Fruit fly (Drosophila melanogaster): ENCODE measurements around the gene CG17712.
A peak's percentile ranks its signal among the peaks of the same experiment; 100 is the strongest.

Gene CG17712

dm6 chr2L:1729607-1730011, 22.3 kb downstream of the CG17712 start, which contains the start of the genes Eno and CG31937 (continued):
- TF ChIP-seq CG17359 (tag; optimal IDR thresholded peaks at IDR 0.05) = no peak
- TF ChIP-seq Adf1 (GFP tag; IDR thresholded peaks at IDR 0.05) = 0 out of 2 replicates have a peak, but pooled peaks have one; percentile 39
- no peak for TF ChIP-seq CG10431 (GFP tag; optimal IDR thresholded peaks at IDR 0.05)
- peak; percentile 42 for TF ChIP-seq gcm (GFP tag; optimal IDR thresholded peaks at IDR 0.05)
- TF ChIP-seq Hey (tag; optimal IDR thresholded peaks at IDR 0.05) = no peak
- TF ChIP-seq H2.0 (GFP tag; IDR thresholded peaks at IDR 0.05) = peak; percentile 16; the same call in 1 of the 2 replicates
- no peak for TF ChIP-seq CG5245 (GFP tag; optimal IDR thresholded peaks at IDR 0.05)
- TF ChIP-seq CG11560 (tag; IDR thresholded peaks at IDR 0.05) = no peak
- no peak for TF ChIP-seq CG30431 (GFP tag; optimal IDR thresholded peaks at IDR 0.05)
- TF ChIP-seq trh (GFP tag; optimal IDR thresholded peaks at IDR 0.05) = no peak
- TF ChIP-seq gfzf (GFP tag; optimal IDR thresholded peaks at IDR 0.05) = peak; percentile 15
- no peak for TF ChIP-seq sim (GFP tag; IDR thresholded peaks at IDR 0.05)
- no peak for TF ChIP-seq CG11696 (GFP tag; IDR thresholded peaks at IDR 0.05)
- TF ChIP-seq Hr51 (GFP tag; optimal IDR thresholded peaks at IDR 0.05) = peak in 1 of 2 experiments; percentile 28
- 0 out of 2 replicates have a peak, but pooled peaks have one; percentile 20 for TF ChIP-seq CG11085 (GFP tag; IDR thresholded peaks at IDR 0.05)
- TF ChIP-seq danr (GFP tag; IDR thresholded peaks at IDR 0.05) = no peak
- peak; percentile 49 for TF ChIP-seq CG9609 (GFP tag; optimal IDR thresholded peaks at IDR 0.05)
- TF ChIP-seq Vsx1 (GFP tag; optimal IDR thresholded peaks at IDR 0.05) = no peak
- TF ChIP-seq CG12071 (GFP tag; optimal IDR thresholded peaks at IDR 0.05) = no peak
- TF ChIP-seq eyg (GFP tag; optimal IDR thresholded peaks at IDR 0.05) = peak; percentile 11
- peak; percentile 43 for TF ChIP-seq CG12104 (GFP tag; optimal IDR thresholded peaks at IDR 0.05)
- peak; percentile 60 for TF ChIP-seq CG12659 (GFP tag; optimal IDR thresholded peaks at IDR 0.05)
- TF ChIP-seq insv (GFP tag; optimal IDR thresholded peaks at IDR 0.05) = no peak
- peak; percentile 52 for TF ChIP-seq CG15514 (GFP tag; optimal IDR thresholded peaks at IDR 0.05)
- no peak for TF ChIP-seq CG14050 (GFP tag; IDR thresholded peaks at IDR 0.05)
- peak; percentile 21 for TF ChIP-seq exex (tag; optimal IDR thresholded peaks at IDR 0.05)
- peak; percentile 70 for TF ChIP-seq gem (tag; optimal IDR thresholded peaks at IDR 0.05)
- TF ChIP-seq MTF-1 (GFP tag; optimal IDR thresholded peaks at IDR 0.05; ENCODE audit: borderline replicate concordance) = no peak
- TF ChIP-seq CG9437 (GFP tag; optimal IDR thresholded peaks at IDR 0.05) = peak; percentile 98
- peak; percentile 3 for TF ChIP-seq Side (GFP tag; optimal IDR thresholded peaks at IDR 0.05)
- peak; percentile 27 for TF ChIP-seq vfl (GFP tag; optimal IDR thresholded peaks at IDR 0.05)
- TF ChIP-seq CG3163 (GFP tag; optimal IDR thresholded peaks at IDR 0.05) = no peak
- peak; percentile 72 for TF ChIP-seq al (GFP tag; IDR thresholded peaks at IDR 0.05)
- TF ChIP-seq tna (GFP tag; IDR thresholded peaks at IDR 0.05; ENCODE audit: partially characterized antibody) = no peak
- TF ChIP-seq CG7928 (GFP tag; optimal IDR thresholded peaks at IDR 0.05) = peak; percentile 89
- peak; percentile 26; the same call in 1 of the 2 replicates for TF ChIP-seq klu (GFP tag; IDR thresholded peaks at IDR 0.05)
- TF ChIP-seq jing (GFP tag; optimal IDR thresholded peaks at IDR 0.05) = no peak
- TF ChIP-seq Doc2 (GFP tag; IDR thresholded peaks at IDR 0.05) = no peak
- no peak for TF ChIP-seq CG8359 (GFP tag; optimal IDR thresholded peaks at IDR 0.05; ENCODE audit: borderline replicate concordance)
- peak; percentile 58; the same call in 3 of the 4 replicates for TF ChIP-seq Gug (GFP tag; IDR thresholded peaks at IDR 0.05)
- TF ChIP-seq Rfx (GFP tag; IDR thresholded peaks at IDR 0.05) = peak; percentile 67
- TF ChIP-seq CG31441 (GFP tag; IDR thresholded peaks at IDR 0.05) = peak; percentile 50; the same call in 1 of the 2 replicates
- no peak for TF ChIP-seq dati (GFP tag; IDR thresholded peaks at IDR 0.05)
- no peak for TF ChIP-seq ap (GFP tag; IDR thresholded peaks at IDR 0.05)
- TF ChIP-seq bbx (GFP tag; IDR thresholded peaks at IDR 0.05; ENCODE audit: partially characterized antibody) = no peak
- TF ChIP-seq Hmx (GFP tag; optimal IDR thresholded peaks at IDR 0.05) = no peak
- TF ChIP-seq az2 (GFP tag; optimal IDR thresholded peaks at IDR 0.05) = no peak
- TF ChIP-seq CG14441 (GFP tag; IDR thresholded peaks at IDR 0.05) = peak; percentile 69
- peak; percentile 11; the same call in 1 of the 2 replicates for TF ChIP-seq hbn (GFP tag; IDR thresholded peaks at IDR 0.05; ENCODE audit: partially characterized antibody)
- no peak for TF ChIP-seq nau (GFP tag; optimal IDR thresholded peaks at IDR 0.05)
- no peak for TF ChIP-seq CG16863 (GFP tag; optimal IDR thresholded peaks at IDR 0.05)
